Worm (Caenorhabditis elegans): ENCODE data around the gene R02F2.1.

Gene R02F2.1

DNA sequence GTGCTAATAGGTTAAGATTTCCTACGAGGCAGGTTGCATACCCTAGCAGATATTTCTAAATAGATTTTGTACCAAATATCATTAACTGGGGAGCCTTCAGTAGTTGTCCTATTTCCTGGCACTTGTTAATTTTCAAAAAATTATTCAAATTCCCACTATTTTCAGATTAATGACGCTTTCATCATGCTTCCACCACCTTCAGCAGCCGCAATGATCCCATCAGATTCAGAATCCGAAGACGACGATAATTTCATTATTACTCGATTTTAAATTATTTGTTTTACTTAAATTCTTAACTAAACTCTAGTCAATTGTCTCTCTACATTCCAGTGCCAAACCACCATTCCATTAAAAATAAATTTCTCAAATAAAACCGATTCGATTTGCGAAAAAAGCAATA is 49.2 kb downstream of the R02F2.1 start:
- TF ChIP-seq elt-3 (tag; optimal IDR thresholded peaks at IDR 0.05) (no peak), lin-13 (GFP tag; optimal IDR thresholded peaks at IDR 0.05) (peak; percentile 31), mab-5 (tag; optimal IDR thresholded peaks at IDR 0.05) (no peak), mbf-1 (tag; optimal IDR thresholded peaks at IDR 0.05) (no peak), ztf-4 (tag; optimal IDR thresholded peaks at IDR 0.05) (peak; percentile 46), unc-39 (tag; optimal IDR thresholded peaks at IDR 0.05) (no peak), nhr-129 (tag; optimal IDR thresholded peaks at IDR 0.05) (peak; percentile 26), mdl-1 (tag; optimal IDR thresholded peaks at IDR 0.05) (no peak), lsy-2 (tag; optimal IDR thresholded peaks at IDR 0.05) (peak in 1 of 2 experiments; percentile 19), dmd-4 (tag; optimal IDR thresholded peaks at IDR 0.05) (no peak), elt-1 (tag; optimal IDR thresholded peaks at IDR 0.05) (no peak), snpc-4 (tag; optimal IDR thresholded peaks at IDR 0.05) (no peak), R02D3.7 (tag; optimal IDR thresholded peaks at IDR 0.05) (no peak), sma-3 (GFP tag; optimal IDR thresholded peaks at IDR 0.05) (peak; percentile 24), peb-1 (tag; optimal IDR thresholded peaks at IDR 0.05) (no peak), nhr-25 (tag; optimal IDR thresholded peaks at IDR 0.05) (no peak), skn-1 (tag; optimal IDR thresholded peaks at IDR 0.05) (no peak), egl-27 (tag; optimal IDR thresholded peaks at IDR 0.05) (no peak), nhr-10 (tag; optimal IDR thresholded peaks at IDR 0.05) (no peak), ama-1 (optimal IDR thresholded peaks at IDR 0.05) (peak; percentile 79), ceh-82 (tag; optimal IDR thresholded peaks at IDR 0.05) (no peak), blmp-1 (tag; optimal IDR thresholded peaks at IDR 0.05; ENCODE audit: insufficient read depth) (no peak), crh-2 (tag; optimal IDR thresholded peaks at IDR 0.05) (peak; percentile 8)

- TF ChIP-seq nhr-23 (tag; optimal IDR thresholded peaks at IDR 0.05) (no peak), blmp-1 (tag; optimal IDR thresholded peaks at IDR 0.05; ENCODE audit: insufficient read depth) (peak; percentile 48), lsy-2 (tag; optimal IDR thresholded peaks at IDR 0.05) (peak in 1 of 2 experiments; percentile 74), nhr-6 (tag; optimal IDR thresholded peaks at IDR 0.05) (no peak), fos-1 (tag; optimal IDR thresholded peaks at IDR 0.05) (peak; percentile 51), elt-1 (tag; optimal IDR thresholded peaks at IDR 0.05) (peak; percentile 40), nhr-10 (tag; optimal IDR thresholded peaks at IDR 0.05) (no peak), nhr-77 (tag; optimal IDR thresholded peaks at IDR 0.05) (no peak), sma-3 (GFP tag; optimal IDR thresholded peaks at IDR 0.05) (peak; percentile 82), unc-62 (GFP tag; optimal IDR thresholded peaks at IDR 0.05) (no peak), snpc-4 (tag; optimal IDR thresholded peaks at IDR 0.05) (no peak), sma-9 (GFP tag; optimal IDR thresholded peaks at IDR 0.05) (peak; percentile 95), sma-9 (tag; optimal IDR thresholded peaks at IDR 0.05) (peak; percentile 36), crh-2 (tag; optimal IDR thresholded peaks at IDR 0.05) (peak; percentile 78), zag-1 (tag; optimal IDR thresholded peaks at IDR 0.05) (no peak), R02D3.7 (tag; optimal IDR thresholded peaks at IDR 0.05) (no peak), elt-3 (tag; optimal IDR thresholded peaks at IDR 0.05) (no peak), C34F6.9 (tag; optimal IDR thresholded peaks at IDR 0.05) (peak; percentile 65), nhr-129 (tag; optimal IDR thresholded peaks at IDR 0.05) (peak; percentile 91), ZK546.5 (tag; optimal IDR thresholded peaks at IDR 0.05) (no peak), ztf-1 (GFP tag; conservative IDR thresholded peaks at IDR 0.05) (no peak), ceh-16 (tag; optimal IDR thresholded peaks at IDR 0.05) (no peak), mdl-1 (tag; optimal IDR thresholded peaks at IDR 0.05) (peak; percentile 65 to 68), nhr-237 (tag; optimal IDR thresholded peaks at IDR 0.05) (no peak), ztf-4 (tag; optimal IDR thresholded peaks at IDR 0.05) (peak; percentile 46), unc-39 (tag; optimal IDR thresholded peaks at IDR 0.05) (no peak), lin-13 (GFP tag; optimal IDR thresholded peaks at IDR 0.05) (no peak), egl-27 (tag; optimal IDR thresholded peaks at IDR 0.05) (no peak), nhr-11 (tag; optimal IDR thresholded peaks at IDR 0.05) (no peak), lin-11 (tag; optimal IDR thresholded peaks at IDR 0.05) (no peak), skn-1 (tag; optimal IDR thresholded peaks at IDR 0.05) (no peak), F13H6.1 (tag; optimal IDR thresholded peaks at IDR 0.05) (peak; percentile 75), ceh-82 (tag; optimal IDR thresholded peaks at IDR 0.05) (no peak), mab-5 (tag; optimal IDR thresholded peaks at IDR 0.05) (no peak), dmd-4 (tag; optimal IDR thresholded peaks at IDR 0.05) (no peak), ztf-11 (tag; optimal IDR thresholded peaks at IDR 0.05) (no peak), nhr-12 (tag; optimal IDR thresholded peaks at IDR 0.05) (no peak), nhr-25 (tag; optimal IDR thresholded peaks at IDR 0.05) (peak; percentile 79), peb-1 (tag; optimal IDR thresholded peaks at IDR 0.05) (no peak), sem-4 (tag; optimal IDR thresholded peaks at IDR 0.05) (no peak), nhr-21 (tag; optimal IDR thresholded peaks at IDR 0.05) (peak; percentile 74), Y55F3AM.14 (GFP tag; optimal IDR thresholded peaks at IDR 0.05) (no peak), gmeb-1 (tag; optimal IDR thresholded peaks at IDR 0.05) (peak; percentile 60), alr-1 (tag; optimal IDR thresholded peaks at IDR 0.05) (no peak), ama-1 (optimal IDR thresholded peaks at IDR 0.05) (peak; percentile 15), lin-39 (tag; optimal IDR thresholded peaks at IDR 0.05) (no peak), aly-2 (tag; optimal IDR thresholded peaks at IDR 0.05) (no peak), unc-55 (GFP tag; optimal IDR thresholded peaks at IDR 0.05) (no peak), mbf-1 (tag; optimal IDR thresholded peaks at IDR 0.05) (no peak)
Measured at ce11 chrIII:5552072-5552667, 50.5 kb downstream of the R02F2.1 start, which contains the start of gene F09F7.6. F09F7.6 (minus strand) TSS chrIII:5552135.

Measured in whole organism, L2 larva.